Worm (Caenorhabditis elegans): ENCODE measurements around the gene W06D11.2.

ce11 chrX:12304231-12304630, 7.7 kb upstream of the W06D11.2 start:
- TF ChIP-seq snpc-4 (tag; optimal IDR thresholded peaks at IDR 0.05) (no peak), lsy-2 (tag; optimal IDR thresholded peaks at IDR 0.05) (no peak), mep-1 (tag; optimal IDR thresholded peaks at IDR 0.05) (no peak), ces-1 (GFP tag; optimal IDR thresholded peaks at IDR 0.05) (no peak)
